Worm (Caenorhabditis elegans) whole organism, late embryonic: Measurements from ENCODE around the gene C04E6.13.

ENCODE experiments used
- F13H6.1 ChIP-seq: sonication (generic microtip); optimal IDR thresholded peaks from 2 replicates; lab custom pipeline; 2016; ENCODE audit warnings: missing genetic modification characterization, missing compliant biosample characterization
- T23F11.4 ChIP-seq: fragments of 200-800 bp; sonication (Bioruptor generic); optimal IDR thresholded peaks from 2 replicates; lab custom pipeline; 2018; ENCODE audit warnings: mild to moderate bottlenecking, missing genetic modification characterization, missing compliant biosample characterization
- Y22D7AL.16 ChIP-seq: sonication (generic microtip); optimal IDR thresholded peaks from 2 replicates; lab custom pipeline; 2016; ENCODE audit warnings: missing genetic modification characterization, missing compliant biosample characterization
- ama-1 ChIP-seq: fragments of 150-350 bp; optimal IDR thresholded peaks from 2 replicates; lab custom pipeline; 2014
- ceh-14 ChIP-seq: sonication (generic microtip); optimal IDR thresholded peaks from 2 replicates; lab custom pipeline; 2016; ENCODE audit warnings: missing genotype, missing genetic modification characterization, missing compliant biosample characterization
- ceh-18 ChIP-seq: sonication (generic microtip); optimal IDR thresholded peaks from 2 replicates; lab custom pipeline; 2016; ENCODE audit warnings: missing genetic modification characterization, missing compliant biosample characterization
- ceh-19 ChIP-seq: fragments of 200-800 bp; sonication (Bioruptor generic); optimal IDR thresholded peaks from 2 replicates; lab custom pipeline; 2018; ENCODE audit warnings: mild to moderate bottlenecking, missing genetic modification characterization, missing compliant biosample characterization
- ceh-22 ChIP-seq: sonication (generic microtip); optimal IDR thresholded peaks from 2 replicates; lab custom pipeline; 2017; ENCODE audit warnings: missing biosample characterization, missing genetic modification characterization
- ceh-34 ChIP-seq: sonication (generic microtip); optimal IDR thresholded peaks from 2 replicates; lab custom pipeline; 2016; ENCODE audit warnings: mild to moderate bottlenecking, missing genetic modification characterization, missing compliant biosample characterization
- ceh-6 ChIP-seq: fragments of 200-800 bp; sonication (Bioruptor generic); optimal IDR thresholded peaks from 2 replicates; lab custom pipeline; 2018; ENCODE audit warnings: mild to moderate bottlenecking, missing genetic modification characterization, missing compliant biosample characterization
- ceh-9 ChIP-seq: sonication (generic microtip); optimal IDR thresholded peaks from 2 replicates; lab custom pipeline; 2016; ENCODE audit warnings: mild to moderate bottlenecking, missing genetic modification characterization, inconsistent platforms, missing compliant biosample characterization
- che-1 ChIP-seq: sonication (generic microtip); optimal IDR thresholded peaks from 2 replicates; lab custom pipeline; 2016; ENCODE audit warnings: mild to moderate bottlenecking, missing genetic modification characterization, missing compliant biosample characterization
- dve-1 ChIP-seq: sonication (generic microtip); optimal IDR thresholded peaks from 2 replicates; lab custom pipeline; 2017; ENCODE audit warnings: antibody characterized with exemption, mild to moderate bottlenecking, missing genetic modification characterization, missing compliant biosample characterization
- elt-2 ChIP-seq: sonication (generic microtip); optimal IDR thresholded peaks from 2 replicates; lab custom pipeline; 2016; ENCODE audit warnings: missing genetic modification reagents, missing genetic modification characterization, missing compliant biosample characterization
- elt-4 ChIP-seq: sonication (generic microtip); optimal IDR thresholded peaks from 2 replicates; lab custom pipeline; 2016; ENCODE audit warnings: missing genetic modification characterization, missing compliant biosample characterization
- ets-4 ChIP-seq: sonication (generic microtip); optimal IDR thresholded peaks from 2 replicates; lab custom pipeline; 2016; ENCODE audit warnings: missing genetic modification characterization, missing compliant biosample characterization
- eyg-1 ChIP-seq: sonication (generic microtip); optimal IDR thresholded peaks from 2 replicates; lab custom pipeline; 2016; ENCODE audit warnings: missing genotype, missing genetic modification characterization, missing compliant biosample characterization
- fax-1 ChIP-seq: sonication (generic microtip); optimal IDR thresholded peaks from 2 replicates; lab custom pipeline; 2016; ENCODE audit warnings: missing genotype, missing genetic modification characterization, missing compliant biosample characterization
- fkh-10 ChIP-seq: fragments of 150-350 bp; optimal IDR thresholded peaks from 2 replicates; lab custom pipeline; 2014; ENCODE audit warnings: missing biosample characterization, missing genetic modification reagents, missing genetic modification characterization
- fkh-6 ChIP-seq: sonication (generic microtip); optimal IDR thresholded peaks from 2 replicates; lab custom pipeline; 2016; ENCODE audit warnings: missing genetic modification characterization, missing compliant biosample characterization
- hlh-30 ChIP-seq: sonication (generic microtip); optimal IDR thresholded peaks from 2 replicates; lab custom pipeline; 2017; ENCODE audit warnings: antibody characterized with exemption, missing genetic modification characterization, missing compliant biosample characterization; ENCODE audit not compliant: insufficient read depth
- lim-6 ChIP-seq: sonication (generic microtip); optimal IDR thresholded peaks from 2 replicates; lab custom pipeline; 2016; ENCODE audit warnings: missing genetic modification characterization, missing compliant biosample characterization
- lin-11 ChIP-seq: fragments of 200-800 bp; sonication (Bioruptor generic); optimal IDR thresholded peaks from 2 replicates; lab custom pipeline; 2018; ENCODE audit warnings: mild to moderate bottlenecking, missing genetic modification characterization, missing compliant biosample characterization
- nfya-1 ChIP-seq: sonication (generic microtip); optimal IDR thresholded peaks from 2 replicates; lab custom pipeline; 2017; ENCODE audit warnings: missing genetic modification characterization, mild to moderate bottlenecking, missing compliant biosample characterization, antibody characterized with exemption, moderate library complexity
- nhr-11 ChIP-seq: fragments of 150-350 bp; optimal IDR thresholded peaks from 2 replicates; lab custom pipeline; 2014; ENCODE audit warnings: missing biosample characterization, missing genetic modification characterization
- nhr-232 ChIP-seq: sonication (generic microtip); optimal IDR thresholded peaks from 2 replicates; lab custom pipeline; 2016; ENCODE audit warnings: missing genetic modification characterization, missing compliant biosample characterization
- pag-3 ChIP-seq: sonication (generic microtip); optimal IDR thresholded peaks from 2 replicates; lab custom pipeline; 2016; ENCODE audit warnings: missing compliant biosample characterization, missing genetic modification characterization, borderline replicate concordance
- pat-9 ChIP-seq: fragments of 200-800 bp; sonication (Bioruptor generic); optimal IDR thresholded peaks from 2 replicates; lab custom pipeline; 2018; ENCODE audit warnings: mild to moderate bottlenecking, missing genetic modification characterization, moderate library complexity, missing compliant biosample characterization
- pax-1 ChIP-seq: fragments of 150-350 bp; optimal IDR thresholded peaks from 2 replicates; lab custom pipeline; 2014; ENCODE audit warnings: missing biosample characterization, missing genetic modification characterization
- pha-4 ChIP-seq: fragments of 150-350 bp; optimal IDR thresholded peaks from 2 replicates; lab custom pipeline; 2018; ENCODE audit warnings: missing biosample characterization, missing genetic modification reagents, missing genetic modification characterization
- pqm-1 ChIP-seq: sonication (generic microtip); optimal IDR thresholded peaks from 2 replicates; lab custom pipeline; 2016; ENCODE audit warnings: missing genetic modification characterization, missing compliant biosample characterization
- pros-1 ChIP-seq: fragments of 150-350 bp; optimal IDR thresholded peaks from 2 replicates; lab custom pipeline; 2014; ENCODE audit warnings: missing biosample characterization, missing genetic modification reagents, missing genetic modification characterization
- ref-2 ChIP-seq: sonication (generic microtip); optimal IDR thresholded peaks from 2 replicates; lab custom pipeline; 2016; ENCODE audit warnings: missing genetic modification characterization, missing compliant biosample characterization
- sdc-2 ChIP-seq: sonication (generic microtip); optimal IDR thresholded peaks from 2 replicates; lab custom pipeline; 2016; ENCODE audit warnings: missing genotype, missing genetic modification characterization, missing compliant biosample characterization
- sox-2 ChIP-seq: fragments of 200-800 bp; sonication (Bioruptor generic); IDR thresholded peaks from 2 replicates; pipeline ENCODE4 v1.3.6; 2022; ENCODE audit warnings: missing genetic modification reagents, missing genetic modification characterization, missing compliant biosample characterization
- sox-4 ChIP-seq: sonication (generic microtip); optimal IDR thresholded peaks from 2 replicates; lab custom pipeline; 2017; ENCODE audit warnings: mild to moderate bottlenecking, missing genetic modification characterization, inconsistent platforms, missing compliant biosample characterization
- syd-9 ChIP-seq: sonication (generic microtip); optimal IDR thresholded peaks from 2 replicates; lab custom pipeline; 2016; ENCODE audit warnings: mild to moderate bottlenecking, missing genetic modification characterization, moderate library complexity, missing compliant biosample characterization
- tbx-2 ChIP-seq: sonication (generic microtip); optimal IDR thresholded peaks from 2 replicates; lab custom pipeline; 2016; ENCODE audit warnings: missing genetic modification characterization, missing compliant biosample characterization
- unc-42 ChIP-seq: sonication (generic microtip); optimal IDR thresholded peaks from 2 replicates; lab custom pipeline; 2016; ENCODE audit warnings: missing genotype, missing genetic modification characterization, missing compliant biosample characterization
- unc-55 ChIP-seq: sonication (generic microtip); optimal IDR thresholded peaks from 2 replicates; lab custom pipeline; 2017; ENCODE audit warnings: missing biosample characterization, missing genetic modification reagents, missing genetic modification characterization
- unc-86 ChIP-seq: sonication (generic microtip); optimal IDR thresholded peaks from 2 replicates; lab custom pipeline; 2016; ENCODE audit warnings: missing genetic modification characterization, missing compliant biosample characterization
- zip-5 ChIP-seq: sonication (generic microtip); optimal IDR thresholded peaks from 2 replicates; lab custom pipeline; 2016; ENCODE audit warnings: missing genetic modification characterization, missing compliant biosample characterization
- ztf-16 ChIP-seq: sonication (generic microtip); optimal IDR thresholded peaks from 2 replicates; lab custom pipeline; 2017; ENCODE audit warnings: missing genetic modification characterization, missing compliant biosample characterization

C04E6.13 gene

ce11 chrV:5936691-5937090 lies 24.2 kb downstream of the C04E6.13 start, which contains the start of the genes M03F8.5 and M03F8.7:
TSS of gene M03F8.5 (minus strand) at chrV:5936791.
TSS of gene M03F8.7 (plus strand) at chrV:5936939.
- TF ChIP-seq unc-86 (tag; lab: Kevin White, UChicago), result no peak
- no peak for TF ChIP-seq lim-6 (tag; lab: Kevin White, UChicago)
- TF ChIP-seq ceh-18 (tag; lab: Kevin White, UChicago), result no peak
- TF ChIP-seq sox-2 (GFP tag; lab: Robert Waterston, UW), result no peak
- no peak for TF ChIP-seq ceh-9 (tag; lab: Kevin White, UChicago)
- no peak for TF ChIP-seq unc-42 (tag; lab: Kevin White, UChicago)
- TF ChIP-seq nfya-1 (tag; lab: Kevin White, UChicago), result no peak
- no peak for TF ChIP-seq fkh-6 (tag; lab: Kevin White, UChicago)
- TF ChIP-seq fkh-10, result no peak
- TF ChIP-seq zip-5 (tag; lab: Kevin White, UChicago), result no peak
- TF ChIP-seq nhr-11 (tag; lab: Kevin White, UChicago), result no peak
- no peak for TF ChIP-seq pax-1 (tag; lab: Kevin White, UChicago)
- no peak for TF ChIP-seq eyg-1 (tag; lab: Kevin White, UChicago)
- no peak for TF ChIP-seq dve-1 (tag; lab: Kevin White, UChicago)
- no peak for TF ChIP-seq lin-11 (tag; lab: Kevin White, UChicago)
- no peak for TF ChIP-seq F13H6.1 (tag; lab: Kevin White, UChicago)

- TF ChIP-seq pag-3 (tag; lab: Kevin White, UChicago) (no peak), nfya-1 (tag; lab: Kevin White, UChicago) (peak; percentile 42), ceh-19 (GFP tag; lab: Kevin White, UChicago) (no peak), tbx-2 (tag; lab: Kevin White, UChicago) (no peak)
These were observed 27.1 kb downstream of the C04E6.13 start, which contains the start of gene syf-3 for ce11 chrV:5939503-5940072. TSS of gene syf-3 (plus strand) at chrV:5940022.

ce11 chrV:5943167-5943566 lies 30.6 kb downstream of the C04E6.13 start, which contains the start of gene pst-1:
TSS of gene pst-1 (plus strand) at chrV:5943467.
- TF ChIP-seq nhr-232 (tag; lab: Kevin White, UChicago) (no peak), elt-4 (tag; lab: Kevin White, UChicago) (no peak), fkh-10 (no peak), che-1 (tag; lab: Kevin White, UChicago) (no peak), ref-2 (tag; lab: Kevin White, UChicago) (no peak), sox-4 (no peak), ceh-22 (no peak), ets-4 (tag; lab: Kevin White, UChicago) (no peak), ceh-34 (tag; lab: Kevin White, UChicago) (no peak), pros-1 (tag; lab: Kevin White, UChicago) (no peak), fax-1 (tag; lab: Kevin White, UChicago) (no peak), ztf-16 (tag; lab: Kevin White, UChicago) (no peak), pat-9 (tag; lab: Kevin White, UChicago) (no peak), ama-1 (no peak), elt-2 (tag; lab: Kevin White, UChicago) (no peak), pqm-1 (tag; lab: Kevin White, UChicago) (no peak), hlh-30 (tag; lab: Kevin White, UChicago) (no peak), ceh-14 (tag; lab: Kevin White, UChicago) (no peak), ceh-18 (tag; lab: Kevin White, UChicago) (no peak)

- TF ChIP-seq lim-6 (tag; lab: Kevin White, UChicago), result no peak
- TF ChIP-seq ref-2 (tag; lab: Kevin White, UChicago), result no peak
- no peak for TF ChIP-seq hlh-30 (tag; lab: Kevin White, UChicago)
- no peak for TF ChIP-seq unc-55 (GFP tag; lab: Kevin White, UChicago)
- no peak for TF ChIP-seq ceh-18 (tag; lab: Kevin White, UChicago)
- TF ChIP-seq Y22D7AL.16 (tag; lab: Kevin White, UChicago), result no peak
- no peak for TF ChIP-seq ceh-6 (GFP tag; lab: Kevin White, UChicago)
- TF ChIP-seq ceh-19 (GFP tag; lab: Kevin White, UChicago), result no peak
- TF ChIP-seq pha-4 (tag; lab: Kevin White, UChicago), result no peak
- TF ChIP-seq F13H6.1 (tag; lab: Kevin White, UChicago), result no peak
- TF ChIP-seq syd-9 (tag; lab: Kevin White, UChicago), result no peak
- TF ChIP-seq ets-4 (tag; lab: Kevin White, UChicago), result no peak
- no peak for TF ChIP-seq nhr-11 (tag; lab: Kevin White, UChicago)
- TF ChIP-seq sdc-2 (tag; lab: Kevin White, UChicago), result no peak
- TF ChIP-seq T23F11.4 (GFP tag; lab: Kevin White, UChicago), result no peak
- no peak for TF ChIP-seq fax-1 (tag; lab: Kevin White, UChicago)
- no peak for TF ChIP-seq sox-2 (GFP tag; lab: Robert Waterston, UW)
These were observed 37.2 kb downstream of the C04E6.13 start for ce11 chrV:5949674-5950149.
